Worm (Caenorhabditis elegans) whole organism, L3 larva: ENCODE measurements around the gene R10E9.2.

Source experiments
- R02D3.7 ChIP-seq: fragments of 150-350 bp; optimal IDR thresholded peaks from 2 replicates; lab custom pipeline; 2014; ENCODE audit warnings: missing biosample characterization, missing genetic modification characterization
- ZK546.5 ChIP-seq: sonication (generic microtip); optimal IDR thresholded peaks from 2 replicates; lab custom pipeline; 2017; ENCODE audit warnings: missing biosample characterization, missing genetic modification characterization
- aly-2 ChIP-seq: fragments of 150-350 bp; optimal IDR thresholded peaks from 2 replicates; lab custom pipeline; 2014; ENCODE audit warnings: missing biosample characterization, missing genetic modification characterization
- ama-1 ChIP-seq: fragments of 150-350 bp; optimal IDR thresholded peaks from 2 replicates; lab custom pipeline; 2018
- ceh-16 ChIP-seq: sonication (generic microtip); optimal IDR thresholded peaks from 2 replicates; lab custom pipeline; 2017; ENCODE audit warnings: missing biosample characterization, missing genetic modification characterization
- ceh-28 ChIP-seq: fragments of 150-350 bp; optimal IDR thresholded peaks from 2 replicates; lab custom pipeline; 2014; ENCODE audit warnings: missing biosample characterization, missing genetic modification reagents, missing genetic modification characterization
- ceh-82 ChIP-seq: fragments of 150-350 bp; optimal IDR thresholded peaks from 2 replicates; lab custom pipeline; 2014; ENCODE audit warnings: missing biosample characterization, missing genetic modification characterization
- ceh-9 ChIP-seq: sonication (generic microtip); optimal IDR thresholded peaks from 2 replicates; lab custom pipeline; 2018; ENCODE audit warnings: missing biosample characterization, missing genetic modification characterization
- daf-12 ChIP-seq: fragments of 150-350 bp; optimal IDR thresholded peaks from 2 replicates; lab custom pipeline; 2014; ENCODE audit warnings: missing biosample characterization, missing genetic modification reagents, missing genetic modification characterization
- egl-27 ChIP-seq: sonication (generic microtip); optimal IDR thresholded peaks from 4 replicates; lab custom pipeline; 2017; ENCODE audit warnings: missing biosample characterization, missing genetic modification reagents, missing genetic modification characterization
- egl-5 ChIP-seq: fragments of 150-350 bp; optimal IDR thresholded peaks from 2 replicates; lab custom pipeline; 2017; ENCODE audit warnings: missing biosample characterization, missing genetic modification reagents, missing genetic modification characterization, inconsistent platforms
- elt-1 ChIP-seq: fragments of 150-350 bp; optimal IDR thresholded peaks from 2 replicates; lab custom pipeline; 2014; ENCODE audit warnings: missing biosample characterization, missing genetic modification characterization
- elt-2 ChIP-seq: sonication (generic microtip); optimal IDR thresholded peaks from 2 replicates; lab custom pipeline; 2016; ENCODE audit warnings: missing genetic modification reagents, mild to moderate bottlenecking, missing genetic modification characterization, missing compliant biosample characterization
- elt-3 ChIP-seq, 3 experiments: fragments of 150-350 bp in 1 of 3; sonication (generic microtip) in 2 of 3; optimal IDR thresholded peaks; 2 replicates in 2 of 3; 4 replicates in 1 of 3; lab custom pipeline; 2014 to 2017; ENCODE audit warnings: missing biosample characterization in 3 of 3, missing genetic modification characterization in 3 of 3
- eor-1 ChIP-seq, 2 experiments: fragments of 150-350 bp; optimal IDR thresholded peaks; 2 replicates each; lab custom pipeline; 2014 to 2018; ENCODE audit warnings: missing biosample characterization in 2 of 2, missing genetic modification characterization in 2 of 2
- fkh-10 ChIP-seq: sonication (generic microtip); optimal IDR thresholded peaks from 2 replicates; lab custom pipeline; 2017; ENCODE audit warnings: missing biosample characterization, missing genetic modification reagents, missing genetic modification characterization
- hmg-11 ChIP-seq: sonication (generic microtip); optimal IDR thresholded peaks from 2 replicates; lab custom pipeline; 2016; ENCODE audit warnings: missing genetic modification characterization, missing compliant biosample characterization
- jun-1 ChIP-seq: fragments of 150-350 bp; optimal IDR thresholded peaks from 2 replicates; lab custom pipeline; 2014; ENCODE audit warnings: missing biosample characterization, missing genetic modification reagents, missing genetic modification characterization
- lin-15B ChIP-seq: fragments of 150-350 bp; optimal IDR thresholded peaks from 2 replicates; lab custom pipeline; 2014; ENCODE audit warnings: missing biosample characterization, missing genetic modification characterization
- lin-39 ChIP-seq: fragments of 150-350 bp; optimal IDR thresholded peaks from 2 replicates; lab custom pipeline; 2018; ENCODE audit warnings: missing biosample characterization, missing genetic modification reagents, missing genetic modification characterization
- mdl-1 ChIP-seq: fragments of 150-350 bp; optimal IDR thresholded peaks from 2 replicates; lab custom pipeline; 2014; ENCODE audit warnings: missing biosample characterization, missing genetic modification characterization
- mml-1 ChIP-seq: fragments of 150-350 bp; sonication (generic microtip); optimal IDR thresholded peaks from 3 replicates; lab custom pipeline; 2014; ENCODE audit warnings: missing biosample characterization, missing genetic modification characterization
- nfya-1 ChIP-seq: sonication (generic microtip); optimal IDR thresholded peaks from 2 replicates; lab custom pipeline; 2017; ENCODE audit warnings: missing genetic modification characterization, mild to moderate bottlenecking, missing compliant biosample characterization, antibody characterized with exemption, moderate library complexity; ENCODE audit not compliant: insufficient read depth
- nhr-11 ChIP-seq: fragments of 150-350 bp; optimal IDR thresholded peaks from 2 replicates; lab custom pipeline; 2014; ENCODE audit warnings: missing biosample characterization, missing genetic modification characterization
- nhr-12 ChIP-seq: fragments of 150-350 bp; optimal IDR thresholded peaks from 2 replicates; lab custom pipeline; 2014; ENCODE audit warnings: missing biosample characterization, missing genetic modification characterization
- nhr-23 ChIP-seq: fragments of 150-350 bp; optimal IDR thresholded peaks from 2 replicates; lab custom pipeline; 2014; ENCODE audit warnings: missing biosample characterization, missing genetic modification reagents, missing genetic modification characterization
- nhr-25 ChIP-seq: sonication (generic microtip); optimal IDR thresholded peaks from 2 replicates; lab custom pipeline; 2017; ENCODE audit warnings: missing biosample characterization, missing genetic modification characterization
- nhr-28 ChIP-seq: fragments of 150-350 bp; optimal IDR thresholded peaks from 2 replicates; lab custom pipeline; 2014; ENCODE audit warnings: missing biosample characterization, missing genetic modification characterization
- nhr-43 ChIP-seq: sonication (generic microtip); optimal IDR thresholded peaks from 2 replicates; lab custom pipeline; 2016; ENCODE audit warnings: mild to moderate bottlenecking, missing genetic modification characterization, missing compliant biosample characterization; ENCODE audit not compliant: poor library complexity, severe bottlenecking
- nhr-67 ChIP-seq: fragments of 150-350 bp; optimal IDR thresholded peaks from 2 replicates; lab custom pipeline; 2014; ENCODE audit warnings: missing biosample characterization, missing genetic modification characterization
- nhr-77 ChIP-seq: fragments of 150-350 bp; optimal IDR thresholded peaks from 2 replicates; lab custom pipeline; 2014; ENCODE audit warnings: missing biosample characterization, missing genetic modification characterization
- pha-4 ChIP-seq: fragments of 150-350 bp; optimal IDR thresholded peaks from 2 replicates; lab custom pipeline; 2014; ENCODE audit warnings: missing biosample characterization, missing genetic modification reagents, missing genetic modification characterization
- pqm-1 ChIP-seq: fragments of 150-350 bp; optimal IDR thresholded peaks from 2 replicates; lab custom pipeline; 2017; ENCODE audit warnings: missing biosample characterization, missing genetic modification characterization, inconsistent platforms
- sea-2 ChIP-seq: fragments of 150-350 bp; sonication (generic microtip); optimal IDR thresholded peaks from 4 replicates; lab custom pipeline; 2014; ENCODE audit warnings: missing biosample characterization, missing genetic modification reagents, missing genetic modification characterization
- skn-1 ChIP-seq: fragments of 150-350 bp; optimal IDR thresholded peaks from 2 replicates; lab custom pipeline; 2014; ENCODE audit warnings: missing biosample characterization, missing genetic modification characterization
- snpc-4 ChIP-seq: fragments of 150-350 bp; optimal IDR thresholded peaks from 2 replicates; lab custom pipeline; 2014; ENCODE audit warnings: missing biosample characterization, missing genetic modification characterization
- tbx-2 ChIP-seq: sonication (generic microtip); optimal IDR thresholded peaks from 2 replicates; lab custom pipeline; 2016; ENCODE audit warnings: mild to moderate bottlenecking, missing genetic modification characterization, missing compliant biosample characterization
- unc-39 ChIP-seq: sonication (generic microtip); optimal IDR thresholded peaks from 4 replicates; lab custom pipeline; 2017; ENCODE audit warnings: missing biosample characterization, missing genetic modification characterization
- unc-62 ChIP-seq: fragments of 150-350 bp; sonication (generic microtip); optimal IDR thresholded peaks from 4 replicates; lab custom pipeline; 2014; ENCODE audit warnings: missing biosample characterization, missing genetic modification reagents, missing genetic modification characterization
- ztf-11 ChIP-seq: fragments of 150-350 bp; optimal IDR thresholded peaks from 2 replicates; lab custom pipeline; 2014; ENCODE audit warnings: missing biosample characterization, missing genetic modification characterization

Gene R10E9.2

ce11 chrIII:4010168-4010567, 46.0 kb upstream of the R10E9.2 start:
- TF ChIP-seq ceh-28, result no peak
- TF ChIP-seq ama-1, result no peak
- peak; percentile 64 for TF ChIP-seq hmg-11 (tag; lab: Kevin White, UChicago)
- TF ChIP-seq nfya-1 (tag; lab: Kevin White, UChicago), result peak; percentile 17
- peak; percentile 22 for TF ChIP-seq nhr-25 (tag; lab: Kevin White, UChicago)
- peak; percentile 67 for TF ChIP-seq lin-39 (tag; lab: Kevin White, UChicago)

ce11 chrIII:4009181-4009580, 45.0 kb upstream of the R10E9.2 start:
- TF ChIP-seq nhr-25 (tag; lab: Kevin White, UChicago), result no peak
- peak; percentile 86 for TF ChIP-seq nfya-1 (tag; lab: Kevin White, UChicago)
- TF ChIP-seq, all 47 proteins: peak for 1

ce11 chrIII:4007017-4007416, 42.9 kb upstream of the R10E9.2 start:
- TF ChIP-seq lin-15B, result no peak
- no peak for TF ChIP-seq R02D3.7
- TF ChIP-seq fkh-10 (GFP tag; lab: Kevin White, UChicago), result no peak
- TF ChIP-seq elt-1, result no peak
- TF ChIP-seq mdl-1 (tag; lab: Kevin White, UChicago), result no peak
- no peak for TF ChIP-seq hmg-11 (tag; lab: Kevin White, UChicago)
- TF ChIP-seq nhr-12 (tag; lab: Kevin White, UChicago), result no peak
- TF ChIP-seq elt-2 (tag; lab: Kevin White, UChicago), result no peak

DNA sequence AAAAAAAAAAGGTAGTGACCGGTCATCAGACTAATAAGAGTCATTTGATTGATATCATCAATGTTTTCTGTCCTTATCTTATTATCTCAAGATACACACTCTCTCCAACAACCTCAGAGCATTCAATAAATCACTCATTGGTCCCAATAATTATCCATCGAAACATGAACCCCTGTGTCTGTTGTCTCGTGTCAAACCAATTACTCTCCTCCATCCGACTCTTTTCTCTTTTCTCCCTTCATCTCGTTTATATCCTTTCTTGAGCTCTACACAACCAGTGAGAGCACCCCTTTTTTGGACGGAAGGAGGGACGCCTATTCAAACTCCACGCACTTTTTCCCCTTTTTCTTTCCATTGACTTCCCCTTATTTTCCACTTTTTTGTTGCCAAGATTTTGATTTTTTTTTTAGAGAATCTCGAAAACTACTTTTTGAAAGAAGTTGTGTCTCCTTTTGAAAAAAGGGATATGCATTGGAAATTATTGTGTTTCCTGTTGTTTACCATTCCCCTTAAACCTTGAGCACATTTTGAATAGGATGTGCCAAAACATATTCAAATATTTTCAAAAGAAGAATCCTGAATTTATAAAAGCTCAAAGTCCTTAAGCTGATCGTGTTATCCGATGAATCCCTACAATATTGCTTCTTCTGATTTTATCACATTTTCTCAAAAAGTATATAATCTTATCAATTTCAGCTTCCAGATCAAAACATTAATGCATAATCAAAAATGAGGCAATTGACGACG, 41.5 kb upstream of the R10E9.2 start, which contains the start of gene pxd-1:
Gene pxd-1, plus strand, starts transcription at position 697 of the 747 bp plus-strand sequence.
- peak; percentile 70 for TF ChIP-seq fkh-10 (GFP tag; lab: Kevin White, UChicago)
- peak; percentile 19 for TF ChIP-seq egl-5 (tag; lab: Kevin White, UChicago)
- TF ChIP-seq jun-1 (tag; lab: Kevin White, UChicago), result no peak
- TF ChIP-seq nfya-1 (tag; lab: Kevin White, UChicago), result peak; percentile 57
- peak; percentile 24 for TF ChIP-seq lin-39 (tag; lab: Kevin White, UChicago)
- no peak for TF ChIP-seq skn-1

ce11 chrIII:4004064-4004580, 40.0 kb upstream of the R10E9.2 start, which contains the start of gene tif-1A:
TSS of gene tif-1A (minus strand) at chrIII:4004114.
- TF ChIP-seq unc-62 (GFP tag; lab: Kevin White, UChicago) (no peak), nhr-77 (tag; lab: Kevin White, UChicago) (peak; percentile 52), fkh-10 (GFP tag; lab: Kevin White, UChicago) (no peak), ceh-82 (tag; lab: Kevin White, UChicago) (no peak), mml-1 (no peak), ZK546.5 (tag; lab: Kevin White, UChicago) (no peak), nhr-23 (peak; percentile 84), snpc-4 (peak; percentile 82), aly-2 (tag; lab: Kevin White, UChicago) (no peak), lin-39 (tag; lab: Kevin White, UChicago) (peak; percentile 68), pqm-1 (peak; percentile 95), ama-1 (peak; percentile 61), nhr-25 (tag; lab: Kevin White, UChicago) (peak; percentile 66), eor-1 (tag; optimal IDR thresholded peaks at IDR 0.05; lab: Kevin White, UChicago) (no peak), daf-12 (tag; lab: Kevin White, UChicago) (no peak), mdl-1 (tag; lab: Kevin White, UChicago) (no peak), egl-27 (tag; lab: Kevin White, UChicago) (no peak), unc-39 (tag; lab: Kevin White, UChicago) (no peak), sea-2 (GFP tag; lab: Kevin White, UChicago) (peak; percentile 21), skn-1 (peak; percentile 76), R02D3.7 (peak; percentile 68), nfya-1 (tag; lab: Kevin White, UChicago) (peak; percentile 85), elt-2 (tag; lab: Kevin White, UChicago) (peak; percentile 90), nhr-28 (tag; lab: Kevin White, UChicago) (no peak), tbx-2 (tag; lab: Kevin White, UChicago) (peak; percentile 65), ceh-16 (tag; lab: Kevin White, UChicago) (no peak), nhr-67 (tag; lab: Kevin White, UChicago) (no peak), nhr-11 (tag; lab: Kevin White, UChicago) (no peak), ceh-28 (peak; percentile 45), pha-4 (tag; lab: Kevin White, UChicago) (peak; percentile 96), nhr-43 (tag; lab: Kevin White, UChicago) (peak; percentile 54), ceh-9 (tag; lab: Kevin White, UChicago) (no peak), nhr-12 (tag; lab: Kevin White, UChicago) (no peak), egl-5 (tag; lab: Kevin White, UChicago) (peak; percentile 19), jun-1 (tag; lab: Kevin White, UChicago) (peak; percentile 82), hmg-11 (tag; lab: Kevin White, UChicago) (peak; percentile 88), elt-1 (no peak), elt-3 (tag; optimal IDR thresholded peaks at IDR 0.05; lab: Kevin White, UChicago) (no peak), ztf-11 (tag; lab: Kevin White, UChicago) (no peak)
